Fruit fly (Drosophila melanogaster) whole organism, embryonic: Measurements from ENCODE around the gene rost.

ENCODE experiments used
- Ada2b ChIP-seq: fragments of 200-800 bp; sonication (Bioruptor generic); IDR thresholded peaks from 2 replicates; pipeline ENCODE4 v1.3.6; 2022; ENCODE audit warnings: missing biosample characterization, missing genetic modification characterization
- B-H2 ChIP-seq: fragments of 200-800 bp; sonication (Bioruptor generic); optimal IDR thresholded peaks from 2 replicates; lab custom pipeline; 2018; ENCODE audit warnings: missing biosample characterization, mild to moderate bottlenecking, missing genetic modification characterization
- CG11247 ChIP-seq: fragments of 200-800 bp; sonication (Bioruptor generic); IDR thresholded peaks from 2 replicates; pipeline ENCODE4 v1.3.6; 2022; ENCODE audit warnings: missing biosample characterization, missing genetic modification characterization
- CG11504 ChIP-seq: fragments of 200-800 bp; sonication (Bioruptor generic); optimal IDR thresholded peaks from 3 replicates; lab custom pipeline; 2019; ENCODE audit warnings: missing biosample characterization, mild to moderate bottlenecking, missing genetic modification characterization, moderate library complexity
- CG12391 ChIP-seq: fragments of 200-800 bp; sonication (Bioruptor generic); optimal IDR thresholded peaks from 3 replicates; lab custom pipeline; 2018; ENCODE audit warnings: missing biosample characterization, mild to moderate bottlenecking, missing genetic modification characterization, moderate library complexity
- CG12769 ChIP-seq: fragments of 200-800 bp; sonication (Bioruptor generic); optimal IDR thresholded peaks from 2 replicates; lab custom pipeline; 2019; ENCODE audit warnings: missing biosample characterization, mild to moderate bottlenecking, missing genetic modification characterization, moderate library complexity
- CG13894 ChIP-seq: fragments of 200-800 bp; sonication (Bioruptor generic); optimal IDR thresholded peaks from 3 replicates; lab custom pipeline; 2018; ENCODE audit warnings: missing biosample characterization, mild to moderate bottlenecking, missing genetic modification characterization, moderate library complexity
- CG15514 ChIP-seq: fragments of 200-800 bp; sonication (Bioruptor generic); optimal IDR thresholded peaks from 3 replicates; lab custom pipeline; 2017; ENCODE audit warnings: missing biosample characterization, missing genetic modification characterization, mild to moderate bottlenecking, moderate library complexity, missing genetic modification reagents
- CG17359 ChIP-seq: fragments of 200-800 bp; sonication (Bioruptor generic); optimal IDR thresholded peaks from 3 replicates; lab custom pipeline; 2018; ENCODE audit warnings: missing biosample characterization, mild to moderate bottlenecking, missing genetic modification characterization, moderate library complexity
- CG17802 ChIP-seq: fragments of 200-800 bp; sonication (Bioruptor generic); optimal IDR thresholded peaks from 2 replicates; lab custom pipeline; 2018; ENCODE audit warnings: missing biosample characterization, mild to moderate bottlenecking, missing genetic modification characterization, moderate library complexity
- CG18599 ChIP-seq: fragments of 200-800 bp; sonication (Bioruptor generic); optimal IDR thresholded peaks from 3 replicates; lab custom pipeline; 2017; ENCODE audit warnings: missing biosample characterization, missing genetic modification characterization, mild to moderate bottlenecking, moderate library complexity, missing genetic modification reagents
- CG31365 ChIP-seq: fragments of 200-800 bp; sonication (Bioruptor generic); optimal IDR thresholded peaks from 2 replicates; lab custom pipeline; 2018; ENCODE audit warnings: missing biosample characterization, mild to moderate bottlenecking, missing genetic modification characterization
- CG3281 ChIP-seq: fragments of 200-800 bp; sonication (Bioruptor generic); optimal IDR thresholded peaks from 3 replicates; lab custom pipeline; 2017; ENCODE audit warnings: missing biosample characterization, mild to moderate bottlenecking, missing genetic modification characterization
- CG34376 ChIP-seq: fragments of 200-800 bp; sonication (Bioruptor generic); optimal IDR thresholded peaks from 2 replicates; lab custom pipeline; 2018; ENCODE audit warnings: missing biosample characterization, mild to moderate bottlenecking, missing genetic modification characterization
- CG34422 ChIP-seq: fragments of 200-800 bp; sonication (Bioruptor generic); IDR thresholded peaks from 3 replicates; pipeline ENCODE4 v1.3.6; 2022; ENCODE audit warnings: missing biosample characterization, missing genetic modification characterization
- CG3995 ChIP-seq: fragments of 200-800 bp; sonication (Bioruptor generic); optimal IDR thresholded peaks from 3 replicates; lab custom pipeline; 2016; ENCODE audit warnings: missing biosample characterization, missing genetic modification characterization
- CG4424 ChIP-seq: fragments of 200-800 bp; sonication (Bioruptor generic); optimal IDR thresholded peaks from 3 replicates; lab custom pipeline; 2016; ENCODE audit warnings: missing biosample characterization, missing genetic modification characterization
- CG7928 ChIP-seq: fragments of 200-800 bp; sonication (Bioruptor generic); optimal IDR thresholded peaks from 2 replicates; lab custom pipeline; 2017; ENCODE audit warnings: missing biosample characterization, mild to moderate bottlenecking, missing genetic modification characterization
- CG8290 ChIP-seq, 3 experiments: fragments of 200-800 bp; sonication (Bioruptor generic); optimal IDR thresholded peaks; 2 replicates each; lab custom pipeline; 2016 to 2019; ENCODE audit warnings: missing biosample characterization in 3 of 3, missing genetic modification characterization in 3 of 3, mild to moderate bottlenecking in 2 of 3, moderate library complexity in 1 of 3
- CG8388 ChIP-seq: fragments of 200-800 bp; sonication (Bioruptor generic); optimal IDR thresholded peaks from 2 replicates; lab custom pipeline; 2019; ENCODE audit warnings: missing biosample characterization, mild to moderate bottlenecking, missing genetic modification characterization, moderate library complexity
- CG8944 ChIP-seq: fragments of 200-800 bp; sonication (Bioruptor generic); optimal IDR thresholded peaks from 3 replicates; lab custom pipeline; 2016; ENCODE audit warnings: missing biosample characterization, missing genetic modification characterization
- CTCF ChIP-seq: fragments of 200-800 bp; sonication (Bioruptor generic); optimal IDR thresholded peaks from 2 replicates; lab custom pipeline; 2017; ENCODE audit warnings: missing biosample characterization, mild to moderate bottlenecking, missing genetic modification characterization, moderate library complexity
- D19B ChIP-seq: fragments of 200-800 bp; sonication (Bioruptor generic); optimal IDR thresholded peaks from 2 replicates; lab custom pipeline; 2017; ENCODE audit warnings: missing biosample characterization, mild to moderate bottlenecking, missing genetic modification characterization
- Deaf1 ChIP-seq: fragments of 200-800 bp; optimal IDR thresholded peaks from 3 replicates; lab custom pipeline; 2019; ENCODE audit warnings: missing biosample characterization, mild to moderate bottlenecking, missing genetic modification characterization, moderate library complexity
- Fer1 ChIP-seq: fragments of 200-800 bp; sonication (Bioruptor generic); optimal IDR thresholded peaks from 2 replicates; lab custom pipeline; 2017; ENCODE audit warnings: missing biosample characterization, mild to moderate bottlenecking, missing genetic modification characterization
- GATAe ChIP-seq: fragments of 200-800 bp; sonication (Bioruptor generic); conservative IDR thresholded peaks from 2 replicates; pipeline ENCODE4 v1.3.6; 2022; ENCODE audit warnings: missing biosample characterization, missing genetic modification characterization
- Gug ChIP-seq: fragments of 200-800 bp; sonication (Bioruptor generic); IDR thresholded peaks from 4 replicates; pipeline ENCODE4 v1.3.6; 2022; ENCODE audit warnings: missing biosample characterization, missing genetic modification characterization
- HLH3B ChIP-seq: fragments of 200-800 bp; sonication (Bioruptor generic); IDR thresholded peaks from 2 replicates; pipeline ENCODE4 v1.3.6; 2022; ENCODE audit warnings: missing biosample characterization, missing genetic modification characterization
- HLH54F ChIP-seq: fragments of 200-800 bp; sonication (Bioruptor generic); optimal IDR thresholded peaks from 3 replicates; lab custom pipeline; 2016; ENCODE audit warnings: missing biosample characterization, missing genetic modification characterization
- Hmx ChIP-seq: fragments of 200-800 bp; sonication (Bioruptor generic); optimal IDR thresholded peaks from 2 replicates; lab custom pipeline; 2016; ENCODE audit warnings: missing biosample characterization, missing genetic modification characterization
- Hr3 ChIP-seq: fragments of 200-800 bp; sonication (Bioruptor generic); optimal IDR thresholded peaks from 3 replicates; lab custom pipeline; 2016; ENCODE audit warnings: missing biosample characterization, missing genetic modification characterization
- MBD-R2 ChIP-seq: fragments of 200-800 bp; sonication (Bioruptor generic); IDR thresholded peaks from 2 replicates; pipeline ENCODE4 v1.3.6; 2022; ENCODE audit warnings: missing biosample characterization, missing genetic modification characterization
- Max ChIP-seq: fragments of 200-800 bp; sonication (Bioruptor generic); optimal IDR thresholded peaks from 2 replicates; lab custom pipeline; 2016; ENCODE audit warnings: missing biosample characterization, mild to moderate bottlenecking, missing genetic modification characterization
- Sox102F ChIP-seq: fragments of 200-800 bp; sonication (Bioruptor generic); optimal IDR thresholded peaks from 2 replicates; lab custom pipeline; 2018; ENCODE audit warnings: missing biosample characterization, mild to moderate bottlenecking, missing genetic modification characterization, moderate library complexity
- Usf ChIP-seq: fragments of 200-800 bp; sonication (Bioruptor generic); optimal IDR thresholded peaks from 2 replicates; lab custom pipeline; 2017; ENCODE audit warnings: missing genotype, missing biosample characterization, missing genetic modification characterization
- abd-A ChIP-seq: fragments of 200-800 bp; sonication (Bioruptor generic); optimal IDR thresholded peaks from 3 replicates; lab custom pipeline; 2019; ENCODE audit warnings: missing biosample characterization, mild to moderate bottlenecking, missing genetic modification characterization, moderate library complexity
- bcd ChIP-seq: fragments of 200-800 bp; sonication (Bioruptor generic); optimal IDR thresholded peaks from 2 replicates; lab custom pipeline; 2017; ENCODE audit warnings: missing biosample characterization, mild to moderate bottlenecking, missing genetic modification characterization
- cg ChIP-seq: fragments of 200-800 bp; sonication (Bioruptor generic); optimal IDR thresholded peaks from 3 replicates; lab custom pipeline; 2019; ENCODE audit warnings: missing biosample characterization, mild to moderate bottlenecking, missing genetic modification characterization, moderate library complexity
- corto ChIP-seq: fragments of 200-800 bp; sonication (Bioruptor generic); optimal IDR thresholded peaks from 2 replicates; lab custom pipeline; 2016; ENCODE audit warnings: missing biosample characterization, mild to moderate bottlenecking, missing genetic modification characterization, moderate library complexity
- crol ChIP-seq: fragments of 200-800 bp; sonication (Bioruptor generic); IDR thresholded peaks from 2 replicates; pipeline ENCODE4 v1.3.6; 2022; ENCODE audit warnings: missing biosample characterization, missing genetic modification characterization
- dm ChIP-seq: fragments of 200-800 bp; sonication (Bioruptor generic); optimal IDR thresholded peaks from 3 replicates; lab custom pipeline; 2016; ENCODE audit warnings: missing biosample characterization, missing genetic modification characterization
- eve ChIP-seq, 2 experiments: fragments of >200 bp; optimal IDR thresholded peaks; 2 replicates each; lab custom pipeline; 2017; ENCODE audit warnings: missing biosample characterization in 2 of 2, missing genetic modification characterization in 2 of 2
- ftz-f1 ChIP-seq: fragments of 200-800 bp; sonication (Bioruptor generic); optimal IDR thresholded peaks from 2 replicates; lab custom pipeline; 2016; ENCODE audit warnings: missing biosample characterization, missing genetic modification characterization
- gfzf ChIP-seq: fragments of 200-800 bp; sonication (Bioruptor generic); optimal IDR thresholded peaks from 2 replicates; lab custom pipeline; 2016; ENCODE audit warnings: missing biosample characterization, mild to moderate bottlenecking, missing genetic modification characterization, moderate library complexity
- gro ChIP-seq: fragments of 200-800 bp; sonication (Bioruptor generic); optimal IDR thresholded peaks from 2 replicates; lab custom pipeline; 2016; ENCODE audit warnings: missing biosample characterization, missing genetic modification characterization
- kay ChIP-seq: fragments of 200-800 bp; sonication (Bioruptor generic); optimal IDR thresholded peaks from 2 replicates; lab custom pipeline; 2016; ENCODE audit warnings: missing biosample characterization, missing genetic modification characterization
- mirr ChIP-seq: fragments of 200-800 bp; sonication (Bioruptor generic); optimal IDR thresholded peaks from 3 replicates; lab custom pipeline; 2018; ENCODE audit warnings: missing biosample characterization, mild to moderate bottlenecking, missing genetic modification characterization
- nerfin-2 ChIP-seq: fragments of 200-800 bp; sonication (Bioruptor generic); IDR thresholded peaks from 2 replicates; pipeline ENCODE4 v1.3.6; 2022; ENCODE audit warnings: missing biosample characterization, missing genetic modification characterization; ENCODE audit not compliant: partially characterized antibody
- otp ChIP-seq: fragments of 200-800 bp; sonication (Bioruptor generic); IDR thresholded peaks from 3 replicates; pipeline ENCODE4, ENCODE4 v1.3.6; 2022; ENCODE audit warnings: missing biosample characterization, missing genetic modification characterization
- shn ChIP-seq: fragments of 200-800 bp; sonication (Bioruptor generic); optimal IDR thresholded peaks from 3 replicates; lab custom pipeline; 2016; ENCODE audit warnings: missing biosample characterization, missing genetic modification characterization
- sug ChIP-seq: fragments of 200-800 bp; optimal IDR thresholded peaks from 2 replicates; lab custom pipeline; 2019; ENCODE audit warnings: missing biosample characterization, mild to moderate bottlenecking, missing genetic modification characterization, moderate library complexity

rost gene

DNA sequence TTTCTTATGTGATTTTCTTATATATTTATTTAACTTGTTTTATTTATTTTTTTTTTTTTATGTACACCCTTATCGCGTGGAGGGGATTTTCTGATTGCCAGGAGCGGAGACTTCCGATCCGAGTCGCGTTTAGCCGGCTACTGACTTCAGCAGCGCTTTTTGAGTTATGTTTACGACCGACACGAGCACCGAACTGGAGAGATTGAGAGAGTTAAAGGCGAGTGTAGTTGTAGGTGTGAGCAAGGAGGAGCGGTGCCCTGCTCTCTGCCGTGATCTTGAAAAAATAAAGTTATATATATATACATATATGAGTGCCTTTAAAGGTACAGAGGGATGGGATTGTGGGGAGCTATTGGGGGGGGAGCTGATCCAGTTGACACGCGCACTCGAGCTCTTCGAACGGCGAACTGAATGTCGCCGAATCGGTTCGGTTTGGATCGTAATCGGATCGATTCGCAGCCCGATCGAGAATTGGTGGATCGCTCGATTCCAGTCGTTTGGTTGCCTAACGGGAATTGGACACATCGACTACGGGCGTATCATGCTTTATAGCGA, at the start of gene rost (continued):
- TF ChIP-seq CG17359 (tag; lab: Kevin White, UChicago), result no peak
- 0 out of 2 replicates have a peak, but pooled peaks have one; percentile 7 for TF ChIP-seq MBD-R2 (GFP tag; lab: Robert Waterston, UW)
- TF ChIP-seq mirr (GFP tag; lab: Kevin White, UChicago), result no peak
- peak; percentile 86 for TF ChIP-seq sug
- no peak for TF ChIP-seq HLH3B (GFP tag; lab: Robert Waterston, UW)
- no peak for TF ChIP-seq CG11504 (tag; lab: Kevin White, UChicago)
- TF ChIP-seq Hr3, result no peak
- TF ChIP-seq abd-A (tag; lab: Kevin White, UChicago), result no peak
- TF ChIP-seq Ada2b (GFP tag; lab: Robert Waterston, UW), result no peak
- TF ChIP-seq CG13894 (tag; lab: Kevin White, UChicago), result peak; percentile 46
- TF ChIP-seq CG8944 (GFP tag; lab: Kevin White, UChicago), result no peak
- TF ChIP-seq B-H2 (GFP tag; lab: Kevin White, UChicago), result no peak
- TF ChIP-seq Deaf1, result peak; percentile 94
- no peak for TF ChIP-seq D19B (GFP tag; lab: Kevin White, UChicago)
- TF ChIP-seq bcd (GFP tag; lab: Kevin White, UChicago), result no peak
- TF ChIP-seq CG34422 (GFP tag; lab: Robert Waterston, UW), result no peak
- TF ChIP-seq Gug, result no peak
- TF ChIP-seq gfzf, result no peak
- no peak for TF ChIP-seq CG15514 (GFP tag; lab: Kevin White, UChicago)
- no peak for TF ChIP-seq CTCF (GFP tag; lab: Kevin White, UChicago)
- no peak for TF ChIP-seq shn
- TF ChIP-seq kay (GFP tag; lab: Kevin White, UChicago), result no peak
- no peak for TF ChIP-seq CG7928
- no peak for TF ChIP-seq CG17802
- TF ChIP-seq CG3281 (GFP tag; lab: Kevin White, UChicago), result no peak
- TF ChIP-seq cg (GFP tag; lab: Kevin White, UChicago), result peak; percentile 22
- no peak for TF ChIP-seq eve (GFP tag; optimal IDR thresholded peaks at IDR 0.05; lab: Kevin White, UChicago)
- no peak for TF ChIP-seq otp (GFP tag; lab: Robert Waterston, UW)
- no peak for TF ChIP-seq gro (GFP tag; lab: Kevin White, UChicago)
- TF ChIP-seq CG8290 (GFP tag; optimal IDR thresholded peaks at IDR 0.05; lab: Kevin White, UChicago), result no peak
- no peak for TF ChIP-seq CG8290 (tag; optimal IDR thresholded peaks at IDR 0.05; lab: Kevin White, UChicago)
- no peak for TF ChIP-seq CG4424 (GFP tag; lab: Kevin White, UChicago)
- no peak for TF ChIP-seq nerfin-2
- TF ChIP-seq Sox102F, result no peak
- no peak for TF ChIP-seq CG11247 (GFP tag; lab: Robert Waterston, UW)
- TF ChIP-seq Hmx (GFP tag; lab: Kevin White, UChicago), result no peak
- TF ChIP-seq CG12769 (tag; lab: Kevin White, UChicago), result peak; percentile 94
- no peak for TF ChIP-seq Fer1 (GFP tag; lab: Kevin White, UChicago)
- TF ChIP-seq CG31365, result no peak
- TF ChIP-seq CG8388 (GFP tag; lab: Kevin White, UChicago), result no peak
- no peak for TF ChIP-seq Max (GFP tag; lab: Kevin White, UChicago)
- no peak for TF ChIP-seq dm (GFP tag; lab: Kevin White, UChicago)
- TF ChIP-seq Usf, result no peak
- peak; percentile 86 for TF ChIP-seq CG34376 (GFP tag; lab: Kevin White, UChicago)
- no peak for TF ChIP-seq CG12391 (tag; lab: Kevin White, UChicago)
- peak; percentile 60 for TF ChIP-seq crol (GFP tag; lab: Robert Waterston, UW)
- peak; percentile 51 for TF ChIP-seq corto
- no peak for TF ChIP-seq CG3995 (GFP tag; lab: Kevin White, UChicago)
- TF ChIP-seq HLH54F (GFP tag; lab: Kevin White, UChicago), result no peak
- TF ChIP-seq ftz-f1 (GFP tag; lab: Kevin White, UChicago), result no peak
- TF ChIP-seq CG18599 (GFP tag; lab: Kevin White, UChicago), result peak; percentile 49
- TF ChIP-seq GATAe, result no peak
